Worm (Caenorhabditis elegans) whole organism, young adult: ENCODE results near the gene C16C10.13.

Experiments used
- F23B12.7 ChIP-seq: sonication (generic microtip); optimal IDR thresholded peaks from 2 replicates; lab custom pipeline; 2017; ENCODE audit warnings: missing genetic modification characterization, mild to moderate bottlenecking, missing compliant biosample characterization, antibody characterized with exemption, moderate library complexity; ENCODE audit not compliant: insufficient read depth
- F33H1.4 ChIP-seq: fragments of 200-800 bp; sonication (Bioruptor generic); IDR thresholded peaks from 2 replicates; pipeline ENCODE4 v1.3.6; 2022; ENCODE audit warnings: missing genetic modification reagents, missing genetic modification characterization, missing compliant biosample characterization
- F39B2.1 ChIP-seq: fragments of 200-800 bp; sonication (Bioruptor generic); IDR thresholded peaks from 2 replicates; pipeline ENCODE4 v1.3.6; 2022; ENCODE audit warnings: missing genetic modification reagents, missing genetic modification characterization, missing compliant biosample characterization
- T07F8.4 ChIP-seq: sonication (generic microtip); optimal IDR thresholded peaks from 2 replicates; lab custom pipeline; 2016; ENCODE audit warnings: mild to moderate bottlenecking, missing genetic modification characterization, moderate library complexity, missing compliant biosample characterization
- Y95B8A.8 ChIP-seq: fragments of 200-800 bp; sonication (Bioruptor generic); IDR thresholded peaks from 2 replicates; pipeline ENCODE4 v1.3.6; 2022; ENCODE audit warnings: missing genetic modification reagents, missing genetic modification characterization, missing compliant biosample characterization
- aptf-2 ChIP-seq: fragments of 200-800 bp; sonication (Bioruptor generic); conservative IDR thresholded peaks from 2 replicates; pipeline ENCODE4 v1.3.6; 2022; ENCODE audit warnings: missing genetic modification reagents, missing genetic modification characterization, missing compliant biosample characterization
- atf-7 ChIP-seq: sonication (generic microtip); optimal IDR thresholded peaks from 2 replicates; lab custom pipeline; 2017; ENCODE audit warnings: mild to moderate bottlenecking, missing genetic modification characterization, missing compliant biosample characterization
- athp-1 ChIP-seq: sonication (generic microtip); optimal IDR thresholded peaks from 2 replicates; lab custom pipeline; 2017; ENCODE audit warnings: mild to moderate bottlenecking, missing genetic modification characterization, missing compliant biosample characterization
- cebp-1 ChIP-seq, 2 experiments: fragments of 200-800 bp in 1 of 2; sonication (Bioruptor generic) in 1 of 2; sonication (generic microtip) in 1 of 2; IDR thresholded peaks in 1 of 2; optimal IDR thresholded peaks in 1 of 2; 2 replicates each; pipeline versions ENCODE4 v1.3.6 to Lab custom; 2017 to 2022; ENCODE audit warnings: missing compliant biosample characterization in 2 of 2, missing genetic modification characterization in 2 of 2, mild to moderate bottlenecking in 1 of 2, missing genetic modification reagents in 1 of 2, moderate library complexity in 1 of 2
- ceh-40 ChIP-seq: fragments of 200-800 bp; sonication (Bioruptor generic); IDR thresholded peaks from 2 replicates; pipeline ENCODE4 v1.3.6; 2022; ENCODE audit warnings: missing genetic modification characterization, missing compliant biosample characterization
- die-1 ChIP-seq: sonication (generic microtip); optimal IDR thresholded peaks from 2 replicates; lab custom pipeline; 2016; ENCODE audit warnings: missing genotype, mild to moderate bottlenecking, missing genetic modification characterization, missing compliant biosample characterization
- him-1 ChIP-seq: sonication (generic microtip); optimal IDR thresholded peaks from 2 replicates; lab custom pipeline; 2016; ENCODE audit warnings: missing genotype, missing genetic modification reagents, missing genetic modification characterization, missing compliant biosample characterization
- hlh-26 ChIP-seq: fragments of 200-800 bp; sonication (Bioruptor generic); conservative IDR thresholded peaks from 2 replicates; pipeline ENCODE4 v1.3.6; 2022; ENCODE audit warnings: missing genetic modification reagents, missing genetic modification characterization, missing compliant biosample characterization
- lin-26 ChIP-seq: fragments of 200-800 bp; sonication (Bioruptor generic); IDR thresholded peaks from 2 replicates; pipeline ENCODE4 v1.3.6; 2022; ENCODE audit warnings: missing genetic modification reagents, missing genetic modification characterization, missing compliant biosample characterization
- lin-35 ChIP-seq, 3 experiments: fragments of 150-350 bp in 2 of 3; sonication (generic microtip) in 1 of 3; optimal IDR thresholded peaks; 2 replicates each; lab custom pipeline; 2014 to 2018; ENCODE audit warnings: missing biosample characterization in 3 of 3, missing genetic modification characterization in 3 of 3, missing genetic modification reagents in 3 of 3
- lin-40 ChIP-seq: sonication (generic microtip); optimal IDR thresholded peaks from 2 replicates; lab custom pipeline; 2016; ENCODE audit warnings: missing genetic modification characterization, mild to moderate bottlenecking, missing compliant biosample characterization, missing genotype, missing genetic modification reagents
- lir-1 ChIP-seq: fragments of 200-800 bp; sonication (Bioruptor generic); conservative IDR thresholded peaks from 2 replicates; pipeline ENCODE4 v1.3.6; 2022; ENCODE audit warnings: missing genetic modification reagents, missing genetic modification characterization, missing compliant biosample characterization
- lsl-1 ChIP-seq: fragments of 200-800 bp; sonication (Bioruptor generic); optimal IDR thresholded peaks from 2 replicates; lab custom pipeline; 2018; ENCODE audit warnings: mild to moderate bottlenecking, missing genetic modification characterization, moderate library complexity, missing compliant biosample characterization
- madf-3 ChIP-seq: fragments of 200-800 bp; sonication (Bioruptor generic); IDR thresholded peaks from 2 replicates; pipeline ENCODE4 v1.3.6; 2022; ENCODE audit warnings: missing genetic modification reagents, missing genetic modification characterization, missing compliant biosample characterization
- mes-4 ChIP-seq: sonication (generic microtip); optimal IDR thresholded peaks from 2 replicates; lab custom pipeline; 2016; ENCODE audit warnings: missing genotype, missing genetic modification characterization, missing compliant biosample characterization
- nhr-27 ChIP-seq: fragments of 200-800 bp; sonication (Bioruptor generic); optimal IDR thresholded peaks from 2 replicates; lab custom pipeline; 2018; ENCODE audit warnings: mild to moderate bottlenecking, missing genetic modification characterization, moderate library complexity, missing compliant biosample characterization
- rcor-1 ChIP-seq: fragments of 200-800 bp; sonication (Bioruptor generic); IDR thresholded peaks from 2 replicates; pipeline ENCODE4 v1.3.6; 2022; ENCODE audit warnings: missing genetic modification reagents, missing genetic modification characterization, missing compliant biosample characterization
- rec-8 ChIP-seq, 2 experiments: sonication (generic microtip); optimal IDR thresholded peaks; 2 replicates each; lab custom pipeline; 2016; ENCODE audit warnings: mild to moderate bottlenecking in 2 of 2, missing genetic modification characterization in 2 of 2, missing genetic modification reagents in 2 of 2, missing genotype in 2 of 2, missing biosample characterization in 1 of 2, missing compliant biosample characterization in 1 of 2, moderate library complexity in 1 of 2
- sdz-38 ChIP-seq: sonication (generic microtip); optimal IDR thresholded peaks from 2 replicates; lab custom pipeline; 2016; ENCODE audit warnings: missing genotype, missing genetic modification characterization, missing compliant biosample characterization
- snpc-1.3 ChIP-seq: sonication (generic microtip); optimal IDR thresholded peaks from 2 replicates; lab custom pipeline; 2017; ENCODE audit warnings: missing genetic modification characterization, mild to moderate bottlenecking, missing compliant biosample characterization, antibody characterized with exemption, moderate library complexity, missing genotype, missing genetic modification reagents; ENCODE audit not compliant: insufficient read depth
- somi-1 ChIP-seq: fragments of 200-800 bp; sonication (Bioruptor generic); optimal IDR thresholded peaks from 2 replicates; lab custom pipeline; 2018; ENCODE audit warnings: mild to moderate bottlenecking, missing genetic modification characterization, missing compliant biosample characterization
- sptf-2 ChIP-seq: fragments of 200-800 bp; sonication (Bioruptor generic); optimal IDR thresholded peaks from 2 replicates; lab custom pipeline; 2018; ENCODE audit warnings: mild to moderate bottlenecking, missing genetic modification characterization, missing compliant biosample characterization
- tbx-9 ChIP-seq: sonication (generic microtip); optimal IDR thresholded peaks from 2 replicates; lab custom pipeline; 2016; ENCODE audit warnings: borderline replicate concordance, missing genetic modification characterization, inconsistent platforms, missing compliant biosample characterization
- unc-62 ChIP-seq: fragments of 150-350 bp; optimal IDR thresholded peaks from 2 replicates; lab custom pipeline; 2014; ENCODE audit warnings: missing biosample characterization, missing genetic modification reagents, missing genetic modification characterization
- zfh-2 ChIP-seq: fragments of 200-800 bp; sonication (Bioruptor generic); conservative IDR thresholded peaks from 2 replicates; pipeline ENCODE4 v1.3.6; 2022; ENCODE audit warnings: missing genetic modification reagents, missing genetic modification characterization, missing compliant biosample characterization
- ztf-28 ChIP-seq: fragments of 200-800 bp; sonication (Bioruptor generic); IDR thresholded peaks from 2 replicates; pipeline ENCODE4 v1.3.6; 2022; ENCODE audit warnings: missing genetic modification reagents, missing genetic modification characterization, missing compliant biosample characterization

Gene C16C10.13

DNA sequence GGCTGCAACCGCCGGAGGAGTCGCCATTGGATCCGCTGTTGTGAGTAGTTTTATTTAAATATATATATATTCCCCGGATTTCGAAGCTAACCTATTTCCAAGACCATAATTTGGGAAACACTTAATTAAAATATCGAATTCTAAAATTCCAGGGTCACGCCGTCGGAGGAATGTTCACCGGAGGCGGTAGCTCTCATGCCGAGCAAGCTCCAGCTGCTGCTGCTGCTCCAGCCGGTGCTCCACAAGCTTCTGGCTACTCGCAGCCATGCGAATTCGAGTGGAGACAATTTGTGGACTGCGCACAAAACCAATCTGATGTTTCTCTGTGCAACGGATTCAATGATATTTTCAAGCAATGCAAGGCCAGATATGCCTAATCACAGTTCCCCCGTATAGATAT, 23.9 kb upstream of the C16C10.13 start:
- no peak for TF ChIP-seq sdz-38 (tag; lab: Kevin White, UChicago)
- TF ChIP-seq zfh-2 (GFP tag; lab: Robert Waterston, UW), result peak; percentile 72; the same call in 1 of the 2 replicates

- TF ChIP-seq hlh-26 (GFP tag; lab: Robert Waterston, UW) (no peak), F39B2.1 (GFP tag; lab: Robert Waterston, UW) (no peak), cebp-1 (GFP tag; IDR thresholded peaks at IDR 0.05; lab: Robert Waterston, UW) (no peak), cebp-1 (tag; optimal IDR thresholded peaks at IDR 0.05; lab: Kevin White, UChicago) (peak; percentile 20), rec-8 (tag; optimal IDR thresholded peaks at IDR 0.05; lab: Kevin White, UChicago) (no peak), somi-1 (GFP tag; lab: Kevin White, UChicago) (no peak), snpc-1.3 (tag; lab: Kevin White, UChicago) (no peak), zfh-2 (GFP tag; lab: Robert Waterston, UW) (no peak), Y95B8A.8 (GFP tag; lab: Robert Waterston, UW) (0 out of 2 replicates have a peak, but pooled peaks have one; percentile 18), rcor-1 (GFP tag; lab: Robert Waterston, UW) (no peak), madf-3 (GFP tag; lab: Robert Waterston, UW) (0 out of 2 replicates have a peak, but pooled peaks have one; percentile 33), aptf-2 (GFP tag; lab: Robert Waterston, UW) (no peak), lir-1 (GFP tag; lab: Robert Waterston, UW) (no peak), sptf-2 (GFP tag; lab: Kevin White, UChicago) (no peak), lin-35 (GFP tag; optimal IDR thresholded peaks at IDR 0.05; lab: Kevin White, UChicago) (peak in 1 of 3 experiments; percentile 41)
These were observed 23.4 kb upstream of the C16C10.13 start for ce11 chrIII:4152828-4153227.

ce11 chrIII:4153299-4153698, 22.9 kb upstream of the C16C10.13 start, which contains the start of gene glod-4:
Gene glod-4 (plus strand): TSS chrIII:4153599.
- no peak for TF ChIP-seq him-1 (tag; lab: Kevin White, UChicago)
- TF ChIP-seq lsl-1 (GFP tag; lab: Kevin White, UChicago), result peak; percentile 16
- TF ChIP-seq F33H1.4 (GFP tag; lab: Robert Waterston, UW), result 0 out of 2 replicates have a peak, but pooled peaks have one; percentile 12
- TF ChIP-seq, all 124 proteins: peak for 2

ce11 chrIII:4157298-4157697, 18.9 kb upstream of the C16C10.13 start, which contains the start of gene C16C10.9:
Gene C16C10.9 (minus strand): TSS chrIII:4157398.
- TF ChIP-seq ztf-28 (GFP tag; lab: Robert Waterston, UW), result no peak
- no peak for TF ChIP-seq nhr-27
- TF ChIP-seq Y95B8A.8 (GFP tag; lab: Robert Waterston, UW), result no peak
- TF ChIP-seq ceh-40, result no peak
- TF ChIP-seq rcor-1 (GFP tag; lab: Robert Waterston, UW), result no peak
- no peak for TF ChIP-seq lin-26
- no peak for TF ChIP-seq T07F8.4 (tag; lab: Kevin White, UChicago)
- TF ChIP-seq die-1 (tag; lab: Kevin White, UChicago), result no peak
- no peak for TF ChIP-seq unc-62
- TF ChIP-seq lin-40 (tag; lab: Kevin White, UChicago), result no peak
- TF ChIP-seq F23B12.7 (tag; lab: Kevin White, UChicago), result no peak

ce11 chrIII:4160937-4161336, 15.3 kb upstream of the C16C10.13 start, which contains the start of gene C01G12.16:
Gene C01G12.16 (plus strand): TSS chrIII:4161237.
- TF ChIP-seq athp-1, result no peak
- TF ChIP-seq tbx-9, result no peak
- TF ChIP-seq F23B12.7 (tag; lab: Kevin White, UChicago), result no peak
- no peak for TF ChIP-seq nhr-27
- no peak for TF ChIP-seq mes-4 (tag; lab: Kevin White, UChicago)
- no peak for TF ChIP-seq atf-7 (tag; lab: Kevin White, UChicago)
- TF ChIP-seq him-1 (tag; lab: Kevin White, UChicago), result no peak
- no peak for TF ChIP-seq F33H1.4 (GFP tag; lab: Robert Waterston, UW)
- no peak for TF ChIP-seq madf-3 (GFP tag; lab: Robert Waterston, UW)
